Fruit fly (Drosophila melanogaster): ENCODE results near the gene HP1e.

DNA sequence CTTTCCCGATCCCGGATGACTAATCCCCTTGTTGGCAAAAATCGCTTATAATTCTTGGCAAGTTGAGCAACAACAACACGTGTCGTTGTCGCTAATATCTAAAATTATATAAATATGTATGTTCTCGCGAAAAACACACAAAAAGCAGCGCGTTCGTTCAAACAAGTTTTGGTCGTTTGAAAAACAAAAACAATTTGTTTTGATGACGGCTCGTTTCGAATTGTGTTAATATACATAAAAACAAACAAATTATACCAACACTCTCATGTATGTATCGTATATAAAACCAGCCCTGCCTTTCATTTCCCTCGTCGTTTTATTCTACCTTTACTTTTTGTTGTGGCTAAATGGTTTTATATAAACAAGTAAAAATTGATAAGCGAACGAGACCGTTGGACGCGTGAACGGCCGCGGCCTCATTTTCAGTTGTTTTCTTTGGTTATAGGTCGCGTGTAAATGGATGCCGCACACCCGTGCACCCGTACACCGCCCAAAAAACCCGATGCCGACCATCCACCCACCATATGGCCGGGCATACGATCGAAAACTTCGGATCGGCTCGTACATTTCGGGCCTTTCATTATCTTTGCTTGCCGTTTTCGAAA is 22.7 kb downstream of the HP1e start:
- TF ChIP-seq CG1620 (GFP tag; optimal IDR thresholded peaks at IDR 0.05) (no peak), CG5204 (GFP tag; optimal IDR thresholded peaks at IDR 0.05) (no peak), tj (GFP tag; optimal IDR thresholded peaks at IDR 0.05) (peak; percentile 14), CG7045 (GFP tag; optimal IDR thresholded peaks at IDR 0.05) (no peak), Hr96 (GFP tag; optimal IDR thresholded peaks at IDR 0.05) (no peak), kay (GFP tag; ENCODE audit: borderline replicate concordance) (peak; percentile 41), cic (GFP tag; optimal IDR thresholded peaks at IDR 0.05) (peak; percentile 33), CG7101 (tag; optimal IDR thresholded peaks at IDR 0.05) (no peak), Mnt (GFP tag; optimal IDR thresholded peaks at IDR 0.05) (peak; percentile 24)
